Worm (Caenorhabditis elegans) whole organism, L2 larva: ENCODE measurements around the gene nhr-268.

ENCODE experiments used
- C34F6.9 ChIP-seq: fragments of 150-350 bp; optimal IDR thresholded peaks from 2 replicates; lab custom pipeline; 2014; ENCODE audit warnings: missing biosample characterization, missing genetic modification characterization
- F13H6.1 ChIP-seq: sonication (generic microtip); optimal IDR thresholded peaks from 2 replicates; lab custom pipeline; 2016; ENCODE audit warnings: missing genetic modification characterization, missing compliant biosample characterization
- R02D3.7 ChIP-seq: fragments of 150-350 bp; optimal IDR thresholded peaks from 2 replicates; lab custom pipeline; 2014; ENCODE audit warnings: missing biosample characterization, missing genetic modification characterization
- alr-1 ChIP-seq: fragments of 150-350 bp; optimal IDR thresholded peaks from 2 replicates; lab custom pipeline; 2014; ENCODE audit warnings: missing biosample characterization, missing genetic modification characterization
- aly-2 ChIP-seq: fragments of 150-350 bp; optimal IDR thresholded peaks from 2 replicates; lab custom pipeline; 2014; ENCODE audit warnings: missing biosample characterization, missing genetic modification characterization
- ama-1 ChIP-seq: fragments of 150-350 bp; optimal IDR thresholded peaks from 2 replicates; lab custom pipeline; 2018; ENCODE audit warnings: inconsistent platforms
- ceh-16 ChIP-seq: fragments of 150-350 bp; optimal IDR thresholded peaks from 2 replicates; lab custom pipeline; 2014; ENCODE audit warnings: missing biosample characterization, missing genetic modification characterization
- ceh-82 ChIP-seq: fragments of 150-350 bp; optimal IDR thresholded peaks from 2 replicates; lab custom pipeline; 2014; ENCODE audit warnings: missing biosample characterization, missing genetic modification characterization
- crh-2 ChIP-seq: sonication (generic microtip); optimal IDR thresholded peaks from 2 replicates; lab custom pipeline; 2017; ENCODE audit warnings: missing biosample characterization, missing genetic modification characterization
- dmd-4 ChIP-seq: sonication (generic microtip); optimal IDR thresholded peaks from 2 replicates; lab custom pipeline; 2017; ENCODE audit warnings: missing biosample characterization, missing genetic modification characterization
- egl-27 ChIP-seq: sonication (generic microtip); optimal IDR thresholded peaks from 3 replicates; lab custom pipeline; 2017; ENCODE audit warnings: missing biosample characterization, missing genetic modification reagents, missing genetic modification characterization
- elt-1 ChIP-seq: fragments of 150-350 bp; optimal IDR thresholded peaks from 2 replicates; lab custom pipeline; 2014; ENCODE audit warnings: missing biosample characterization, missing genetic modification characterization
- elt-3 ChIP-seq: sonication (generic microtip); optimal IDR thresholded peaks from 2 replicates; lab custom pipeline; 2017; ENCODE audit warnings: missing biosample characterization, missing genetic modification characterization
- fos-1 ChIP-seq: fragments of 150-350 bp; optimal IDR thresholded peaks from 2 replicates; lab custom pipeline; 2014; ENCODE audit warnings: missing biosample characterization, missing genetic modification characterization
- gmeb-1 ChIP-seq: fragments of 150-350 bp; optimal IDR thresholded peaks from 2 replicates; lab custom pipeline; 2014; ENCODE audit warnings: missing biosample characterization, missing genetic modification characterization
- lin-13 ChIP-seq: fragments of 150-350 bp; optimal IDR thresholded peaks from 2 replicates; lab custom pipeline; 2014; ENCODE audit warnings: missing biosample characterization, missing genetic modification reagents, missing genetic modification characterization
- lin-39 ChIP-seq: fragments of 150-350 bp; optimal IDR thresholded peaks from 2 replicates; lab custom pipeline; 2014; ENCODE audit warnings: missing biosample characterization, missing genetic modification reagents, missing genetic modification characterization
- lsy-2 ChIP-seq, 2 experiments: fragments of 150-350 bp in 1 of 2; sonication (generic microtip) in 1 of 2; optimal IDR thresholded peaks; 2 replicates each; lab custom pipeline; 2014 to 2017; ENCODE audit warnings: missing biosample characterization in 2 of 2, missing genetic modification characterization in 2 of 2
- mab-5 ChIP-seq: fragments of 150-350 bp; optimal IDR thresholded peaks from 2 replicates; lab custom pipeline; 2014; ENCODE audit warnings: missing biosample characterization, missing genetic modification characterization
- mbf-1 ChIP-seq: sonication (generic microtip); optimal IDR thresholded peaks from 2 replicates; lab custom pipeline; 2017; ENCODE audit warnings: missing biosample characterization, missing genetic modification characterization
- mdl-1 ChIP-seq, 2 experiments: fragments of 150-350 bp in 1 of 2; sonication (generic microtip) in 1 of 2; optimal IDR thresholded peaks; 2 replicates each; lab custom pipeline; 2017; ENCODE audit warnings: missing biosample characterization in 2 of 2, missing genetic modification characterization in 2 of 2
- nhr-10 ChIP-seq: sonication (generic microtip); optimal IDR thresholded peaks from 2 replicates; lab custom pipeline; 2017; ENCODE audit warnings: missing biosample characterization, missing genetic modification characterization
- nhr-11 ChIP-seq: fragments of 150-350 bp; optimal IDR thresholded peaks from 2 replicates; lab custom pipeline; 2014; ENCODE audit warnings: missing biosample characterization, missing genetic modification characterization
- nhr-12 ChIP-seq: fragments of 150-350 bp; optimal IDR thresholded peaks from 2 replicates; lab custom pipeline; 2014; ENCODE audit warnings: missing biosample characterization, missing genetic modification characterization
- nhr-129 ChIP-seq: fragments of 150-350 bp; optimal IDR thresholded peaks from 2 replicates; lab custom pipeline; 2014; ENCODE audit warnings: missing biosample characterization, missing genetic modification characterization
- nhr-237 ChIP-seq: fragments of 150-350 bp; optimal IDR thresholded peaks from 2 replicates; lab custom pipeline; 2014; ENCODE audit warnings: missing biosample characterization, missing genetic modification characterization
- nhr-25 ChIP-seq: fragments of 150-350 bp; sonication (generic microtip); optimal IDR thresholded peaks from 3 replicates; lab custom pipeline; 2014; ENCODE audit warnings: missing biosample characterization, missing genetic modification characterization
- nhr-6 ChIP-seq: fragments of 150-350 bp; optimal IDR thresholded peaks from 2 replicates; lab custom pipeline; 2014; ENCODE audit warnings: missing biosample characterization, missing genetic modification characterization
- nhr-77 ChIP-seq: fragments of 150-350 bp; optimal IDR thresholded peaks from 2 replicates; lab custom pipeline; 2014; ENCODE audit warnings: missing biosample characterization, missing genetic modification characterization
- sem-4 ChIP-seq: fragments of 150-350 bp; optimal IDR thresholded peaks from 2 replicates; lab custom pipeline; 2014; ENCODE audit warnings: missing biosample characterization, missing genetic modification reagents, missing genetic modification characterization
- skn-1 ChIP-seq: sonication (generic microtip); optimal IDR thresholded peaks from 2 replicates; lab custom pipeline; 2017; ENCODE audit warnings: missing biosample characterization, missing genetic modification characterization
- sma-9 ChIP-seq, 2 experiments: fragments of 150-350 bp in 1 of 2; sonication (generic microtip) in 1 of 2; optimal IDR thresholded peaks; 2 replicates each; lab custom pipeline; 2014 to 2016; ENCODE audit warnings: missing genetic modification characterization in 2 of 2, mild to moderate bottlenecking in 1 of 2, missing biosample characterization in 1 of 2, missing compliant biosample characterization in 1 of 2, missing genetic modification reagents in 1 of 2, moderate library complexity in 1 of 2
- snpc-4 ChIP-seq: fragments of 150-350 bp; optimal IDR thresholded peaks from 2 replicates; lab custom pipeline; 2014; ENCODE audit warnings: missing biosample characterization, missing genetic modification characterization
- unc-39 ChIP-seq: fragments of 150-350 bp; optimal IDR thresholded peaks from 2 replicates; lab custom pipeline; 2014; ENCODE audit warnings: missing biosample characterization, missing genetic modification characterization
- unc-55 ChIP-seq: fragments of 150-350 bp; sonication (generic microtip); optimal IDR thresholded peaks from 3 replicates; lab custom pipeline; 2014; ENCODE audit warnings: missing biosample characterization, missing genetic modification reagents, missing genetic modification characterization
- unc-62 ChIP-seq: fragments of 150-350 bp; optimal IDR thresholded peaks from 2 replicates; lab custom pipeline; 2014; ENCODE audit warnings: missing biosample characterization, missing genetic modification reagents, missing genetic modification characterization
- zag-1 ChIP-seq: fragments of 150-350 bp; optimal IDR thresholded peaks from 2 replicates; lab custom pipeline; 2014; ENCODE audit warnings: missing biosample characterization, missing genetic modification characterization
- ztf-1 ChIP-seq: fragments of 200-800 bp; sonication (Bioruptor generic); conservative IDR thresholded peaks from 2 replicates; pipeline ENCODE4 v1.3.6; 2022; ENCODE audit warnings: missing genetic modification characterization, missing compliant biosample characterization
- ztf-11 ChIP-seq: sonication (generic microtip); optimal IDR thresholded peaks from 2 replicates; lab custom pipeline; 2017; ENCODE audit warnings: missing biosample characterization, missing genetic modification characterization
- ztf-4 ChIP-seq: fragments of 150-350 bp; optimal IDR thresholded peaks from 2 replicates; lab custom pipeline; 2014; ENCODE audit warnings: missing biosample characterization, missing genetic modification characterization

The nhr-268 gene

DNA sequence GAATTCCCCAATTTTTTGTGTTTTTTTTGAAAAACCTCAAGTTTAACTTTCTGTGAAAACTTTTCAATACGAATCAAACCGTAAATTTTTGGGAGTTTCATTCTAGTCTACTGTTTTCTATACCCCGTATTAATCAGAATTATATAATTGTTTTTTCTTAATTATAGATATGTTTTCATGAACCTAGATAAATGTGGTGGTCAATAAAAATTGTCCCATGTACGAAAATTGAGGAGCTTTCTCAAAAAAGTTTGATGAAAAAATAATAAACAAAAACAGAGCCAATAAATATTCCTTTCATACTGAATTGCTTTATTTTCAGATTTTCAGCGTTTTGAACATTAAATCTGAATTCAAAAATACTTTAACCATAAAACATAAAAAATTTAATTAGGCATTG is 20.3 kb downstream of the nhr-268 start, which contains the start of gene Y6E2A.1:
Y6E2A.1 (minus strand) TSS at position 101 of the 400 bp plus-strand sequence.
- TF ChIP-seq nhr-77 (no peak), mab-5 (tag; lab: Kevin White, UChicago) (no peak), R02D3.7 (tag; lab: Kevin White, UChicago) (no peak), nhr-129 (no peak), F13H6.1 (tag; lab: Kevin White, UChicago) (no peak), zag-1 (tag; lab: Kevin White, UChicago) (no peak), fos-1 (no peak)

- no peak for TF ChIP-seq unc-39
- no peak for TF ChIP-seq skn-1 (tag; lab: Kevin White, UChicago)
- TF ChIP-seq mab-5 (tag; lab: Kevin White, UChicago): no peak
- TF ChIP-seq dmd-4 (tag; lab: Kevin White, UChicago): no peak
- no peak for TF ChIP-seq elt-1
- no peak for TF ChIP-seq snpc-4 (tag; lab: Kevin White, UChicago)
- no peak for TF ChIP-seq nhr-10 (tag; lab: Kevin White, UChicago)
- TF ChIP-seq egl-27 (tag; lab: Kevin White, UChicago): no peak
- no peak for TF ChIP-seq ceh-16 (tag; lab: Kevin White, UChicago)
- no peak for TF ChIP-seq nhr-77
- TF ChIP-seq ztf-4 (tag; lab: Kevin White, UChicago): no peak
- no peak for TF ChIP-seq ztf-11 (tag; lab: Kevin White, UChicago)
Observed at ce11 chrV:15711898-15712297, 21.8 kb downstream of the nhr-268 start, which contains the start of gene str-101. Gene str-101 (minus strand): TSS chrV:15711998.

- TF ChIP-seq ceh-16 (tag; lab: Kevin White, UChicago) (no peak), C34F6.9 (tag; lab: Kevin White, UChicago) (no peak), F13H6.1 (tag; lab: Kevin White, UChicago) (no peak), nhr-12 (no peak), crh-2 (no peak), aly-2 (no peak), elt-3 (no peak), mbf-1 (no peak), nhr-10 (tag; lab: Kevin White, UChicago) (no peak), skn-1 (tag; lab: Kevin White, UChicago) (no peak), lin-39 (no peak), lin-13 (GFP tag; lab: Kevin White, UChicago) (no peak), ztf-1 (GFP tag; lab: Robert Waterston, UW) (no peak), ama-1 (lab: Kevin White, UChicago) (no peak), unc-55 (GFP tag; lab: Kevin White, UChicago) (no peak), nhr-11 (tag; lab: Kevin White, UChicago) (no peak)
Observed at ce11 chrV:15712385-15712784, 22.3 kb downstream of the nhr-268 start.

ce11 chrV:15715636-15716035 is 25.6 kb downstream of the nhr-268 start:
- no peak for TF ChIP-seq ztf-11 (tag; lab: Kevin White, UChicago)
- TF ChIP-seq sma-9 (GFP tag; optimal IDR thresholded peaks at IDR 0.05; lab: Kevin White, UChicago): no peak
- no peak for TF ChIP-seq sma-9 (tag; optimal IDR thresholded peaks at IDR 0.05; lab: Kevin White, UChicago)
- no peak for TF ChIP-seq elt-1
- TF ChIP-seq elt-3: no peak
- no peak for TF ChIP-seq zag-1 (tag; lab: Kevin White, UChicago)
- no peak for TF ChIP-seq F13H6.1 (tag; lab: Kevin White, UChicago)
- TF ChIP-seq unc-62 (GFP tag; lab: Kevin White, UChicago): no peak
- TF ChIP-seq R02D3.7 (tag; lab: Kevin White, UChicago): no peak
- no peak for TF ChIP-seq C34F6.9 (tag; lab: Kevin White, UChicago)
- TF ChIP-seq ama-1 (lab: Kevin White, UChicago): no peak
- TF ChIP-seq gmeb-1: no peak
- TF ChIP-seq lsy-2 (tag; optimal IDR thresholded peaks at IDR 0.05; lab: Kevin White, UChicago): no peak
- TF ChIP-seq unc-39: no peak
- no peak for TF ChIP-seq alr-1 (tag; lab: Kevin White, UChicago)
- no peak for TF ChIP-seq mab-5 (tag; lab: Kevin White, UChicago)
- TF ChIP-seq snpc-4 (tag; lab: Kevin White, UChicago): no peak
- no peak for TF ChIP-seq nhr-129
- TF ChIP-seq nhr-25 (tag; lab: Kevin White, UChicago): no peak

DNA sequence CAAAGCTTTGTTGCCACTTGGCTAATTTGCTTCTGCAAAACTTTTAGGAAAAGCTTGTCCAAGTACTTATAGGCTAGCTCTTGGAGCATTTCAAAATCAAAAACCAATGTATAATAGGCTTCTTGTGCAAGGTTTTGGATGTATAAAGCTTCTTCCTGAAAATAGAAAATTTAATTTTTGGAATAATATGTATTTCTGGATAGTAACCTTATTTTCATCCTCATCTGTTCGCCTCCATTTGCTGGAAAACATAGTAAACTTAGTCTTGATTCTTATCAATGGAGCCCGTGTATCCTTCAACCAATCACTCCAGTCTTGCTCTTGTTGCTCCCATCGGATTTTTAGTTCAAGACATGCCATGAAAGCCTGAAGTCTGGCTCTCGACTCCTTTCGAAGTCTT is 26.6 kb downstream of the nhr-268 start, which contains the start of gene Y6E2A.4:
Y6E2A.4 (minus strand) TSS at position 101 of the 400 bp plus-strand sequence.
- no peak for TF ChIP-seq nhr-237 (tag; lab: Kevin White, UChicago)
- no peak for TF ChIP-seq sem-4 (tag; lab: Kevin White, UChicago)
- TF ChIP-seq ztf-11 (tag; lab: Kevin White, UChicago): no peak
- TF ChIP-seq aly-2: no peak
- no peak for TF ChIP-seq nhr-129
- no peak for TF ChIP-seq mdl-1 (tag; optimal IDR thresholded peaks at IDR 0.05; lab: Kevin White, UChicago)
- no peak for TF ChIP-seq C34F6.9 (tag; lab: Kevin White, UChicago)
- no peak for TF ChIP-seq zag-1 (tag; lab: Kevin White, UChicago)
- no peak for TF ChIP-seq skn-1 (tag; lab: Kevin White, UChicago)
- TF ChIP-seq lin-39: no peak
- no peak for TF ChIP-seq ceh-82 (tag; lab: Kevin White, UChicago)
- TF ChIP-seq nhr-6: no peak
- TF ChIP-seq nhr-12: no peak
